Worm (Caenorhabditis elegans): ENCODE data around the gene C06A12.8.

DNA sequence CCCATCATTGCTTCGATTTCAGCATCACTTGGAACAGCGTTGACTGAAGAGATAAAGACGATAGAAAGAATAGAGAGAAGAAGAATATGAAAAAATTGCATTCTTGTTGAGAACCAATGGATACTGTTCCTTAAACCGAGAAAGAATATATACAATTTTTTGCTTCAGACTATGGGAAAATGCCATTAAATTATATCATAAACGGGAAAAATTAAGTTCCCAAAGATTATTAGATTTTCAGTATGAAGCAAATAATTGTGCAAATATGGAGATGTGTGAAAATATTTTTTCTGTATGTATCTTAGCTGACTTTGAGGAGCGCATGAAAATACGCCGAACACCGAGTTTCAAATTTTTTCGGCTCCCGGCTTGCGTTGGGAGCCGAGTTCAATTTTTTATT lies 29.6 kb upstream of the C06A12.8 start, which contains the start of gene T02D1.9:
- no peak for TF ChIP-seq W03F9.2 (tag; optimal IDR thresholded peaks at IDR 0.05)
- no peak for TF ChIP-seq dao-5 (tag; optimal IDR thresholded peaks at IDR 0.05)
- TF ChIP-seq him-1 (tag; optimal IDR thresholded peaks at IDR 0.05) = no peak
